Worm (Caenorhabditis elegans) whole organism, mixed stage, embryonic: Measurements from ENCODE around the gene C07G1.6.

Experiments
- bed-3 ChIP-seq: fragments of 200-800 bp; sonication (Bioruptor generic); optimal IDR thresholded peaks from 3 replicates; lab custom pipeline; 2018; ENCODE audit warnings: mild to moderate bottlenecking, missing genetic modification characterization, moderate library complexity, missing compliant biosample characterization
- blmp-1 ChIP-seq: fragments of 150-350 bp; optimal IDR thresholded peaks from 2 replicates; lab custom pipeline; 2014; ENCODE audit warnings: missing biosample characterization, missing genetic modification characterization
- ceh-43 ChIP-seq: fragments of 200-800 bp; sonication (Bioruptor generic); optimal IDR thresholded peaks from 2 replicates; lab custom pipeline; 2018; ENCODE audit warnings: mild to moderate bottlenecking, missing genetic modification characterization, moderate library complexity, missing compliant biosample characterization
- ceh-83 ChIP-seq: fragments of 200-800 bp; sonication (Bioruptor generic); optimal IDR thresholded peaks from 2 replicates; lab custom pipeline; 2018; ENCODE audit warnings: mild to moderate bottlenecking, missing genetic modification characterization, missing compliant biosample characterization
- ces-1 ChIP-seq: fragments of 150-350 bp; optimal IDR thresholded peaks from 2 replicates; lab custom pipeline; 2014; ENCODE audit warnings: missing biosample characterization, missing genetic modification reagents, missing genetic modification characterization
- cnd-1 ChIP-seq: fragments of 200-800 bp; sonication (Bioruptor generic); optimal IDR thresholded peaks from 2 replicates; lab custom pipeline; 2018; ENCODE audit warnings: mild to moderate bottlenecking, missing genetic modification characterization, missing compliant biosample characterization
- elt-1 ChIP-seq: sonication (generic microtip); optimal IDR thresholded peaks from 2 replicates; lab custom pipeline; 2017; ENCODE audit warnings: missing genetic modification characterization, mild to moderate bottlenecking, missing compliant biosample characterization, antibody characterized with exemption, moderate library complexity, borderline replicate concordance; ENCODE audit not compliant: insufficient read depth
- elt-3 ChIP-seq: fragments of 150-350 bp; optimal IDR thresholded peaks from 2 replicates; lab custom pipeline; 2014; ENCODE audit warnings: missing biosample characterization, missing genetic modification characterization
- flh-1 ChIP-seq: fragments of 200-800 bp; sonication (Bioruptor generic); optimal IDR thresholded peaks from 2 replicates; lab custom pipeline; 2018; ENCODE audit warnings: mild to moderate bottlenecking, missing genetic modification characterization, moderate library complexity, missing compliant biosample characterization
- ham-2 ChIP-seq: fragments of 200-800 bp; sonication (Bioruptor generic); optimal IDR thresholded peaks from 2 replicates; lab custom pipeline; 2018; ENCODE audit warnings: mild to moderate bottlenecking, missing genetic modification characterization, missing compliant biosample characterization
- hlh-1 ChIP-seq: fragments of 150-350 bp; optimal IDR thresholded peaks from 2 replicates; lab custom pipeline; 2014; ENCODE audit warnings: missing biosample characterization, missing genetic modification reagents, missing genetic modification characterization
- lsy-2 ChIP-seq: fragments of 150-350 bp; optimal IDR thresholded peaks from 2 replicates; lab custom pipeline; 2014; ENCODE audit warnings: missing biosample characterization, missing genetic modification characterization
- mab-5 ChIP-seq: fragments of 150-350 bp; optimal IDR thresholded peaks from 2 replicates; lab custom pipeline; 2014; ENCODE audit warnings: missing biosample characterization, missing genetic modification characterization
- mep-1 ChIP-seq: fragments of 150-350 bp; optimal IDR thresholded peaks from 2 replicates; lab custom pipeline; 2017; ENCODE audit warnings: missing biosample characterization, missing genetic modification reagents, missing genetic modification characterization, inconsistent platforms
- mls-2 ChIP-seq: sonication (generic microtip); optimal IDR thresholded peaks from 2 replicates; lab custom pipeline; 2016; ENCODE audit warnings: mild to moderate bottlenecking, missing genetic modification characterization, moderate library complexity, missing compliant biosample characterization
- nhr-2 ChIP-seq: fragments of 150-350 bp; optimal IDR thresholded peaks from 2 replicates; lab custom pipeline; 2014; ENCODE audit warnings: missing biosample characterization, missing genetic modification characterization
- nhr-237 ChIP-seq: fragments of 150-350 bp; optimal IDR thresholded peaks from 2 replicates; lab custom pipeline; 2014; ENCODE audit warnings: missing biosample characterization, missing genetic modification characterization
- nhr-28 ChIP-seq: fragments of 150-350 bp; optimal IDR thresholded peaks from 2 replicates; lab custom pipeline; 2014; ENCODE audit warnings: missing biosample characterization, missing genetic modification characterization
- nhr-76 ChIP-seq: sonication (generic microtip); optimal IDR thresholded peaks from 2 replicates; lab custom pipeline; 2017; ENCODE audit warnings: missing biosample characterization, missing genetic modification characterization
- pha-4 ChIP-seq: fragments of 150-350 bp; optimal IDR thresholded peaks from 2 replicates; lab custom pipeline; 2018; ENCODE audit warnings: missing biosample characterization, missing genetic modification reagents, missing genetic modification characterization
- snpc-4 ChIP-seq: fragments of 150-350 bp; optimal IDR thresholded peaks from 2 replicates; lab custom pipeline; 2014; ENCODE audit warnings: missing biosample characterization, missing genetic modification characterization
- sptf-1 ChIP-seq: sonication (generic microtip); optimal IDR thresholded peaks from 2 replicates; lab custom pipeline; 2017; ENCODE audit warnings: mild to moderate bottlenecking, missing genetic modification characterization, moderate library complexity, missing compliant biosample characterization
- tbx-8 ChIP-seq: fragments of 200-800 bp; sonication (Bioruptor generic); optimal IDR thresholded peaks from 2 replicates; lab custom pipeline; 2018; ENCODE audit warnings: mild to moderate bottlenecking, missing genetic modification characterization, moderate library complexity, missing compliant biosample characterization
- unc-120 ChIP-seq: sonication (generic microtip); optimal IDR thresholded peaks from 2 replicates; lab custom pipeline; 2017; ENCODE audit warnings: missing genetic modification characterization, missing compliant biosample characterization; ENCODE audit not compliant: poor library complexity, severe bottlenecking
- unc-62 ChIP-seq: fragments of 150-350 bp; optimal IDR thresholded peaks from 2 replicates; lab custom pipeline; 2014; ENCODE audit warnings: missing biosample characterization, missing genetic modification reagents, missing genetic modification characterization
- zip-8 ChIP-seq: fragments of 150-350 bp; optimal IDR thresholded peaks from 2 replicates; lab custom pipeline; 2014; ENCODE audit warnings: missing biosample characterization, missing genetic modification characterization
- ztf-11 ChIP-seq: fragments of 150-350 bp; optimal IDR thresholded peaks from 2 replicates; lab custom pipeline; 2014; ENCODE audit warnings: missing biosample characterization, missing genetic modification characterization

C07G1.6 gene

ce11 chrIV:8236502-8236901 is 26.3 kb upstream of the C07G1.6 start, which contains the start of gene nhr-66:
Gene nhr-66, minus strand, starts transcription at chrIV:8236602.
- TF ChIP-seq ceh-43 = no peak
- no peak for TF ChIP-seq snpc-4 (tag; lab: Kevin White, UChicago)
- TF ChIP-seq nhr-76 (tag; lab: Kevin White, UChicago) = no peak
- TF ChIP-seq ceh-83 (GFP tag; lab: Kevin White, UChicago) = no peak
- no peak for TF ChIP-seq cnd-1
- TF ChIP-seq, all 35 proteins: peak for 0

- TF ChIP-seq elt-3 (tag; lab: Kevin White, UChicago) = no peak
- peak; percentile 31 for TF ChIP-seq hlh-1 (tag; lab: Kevin White, UChicago)
- no peak for TF ChIP-seq elt-1 (tag; lab: Kevin White, UChicago)
- TF ChIP-seq zip-8 = no peak
- no peak for TF ChIP-seq ham-2 (GFP tag; lab: Kevin White, UChicago)
- TF ChIP-seq, all 35 proteins: peak for 1
These were observed 25.0 kb upstream of the C07G1.6 start for ce11 chrIV:8235114-8235686.

- TF ChIP-seq bed-3 = no peak
- no peak for TF ChIP-seq tbx-8 (GFP tag; lab: Kevin White, UChicago)
- TF ChIP-seq elt-3 (tag; lab: Kevin White, UChicago) = no peak
- TF ChIP-seq ztf-11 = no peak
- no peak for TF ChIP-seq lsy-2 (tag; lab: Kevin White, UChicago)
- TF ChIP-seq mls-2 (tag; lab: Kevin White, UChicago) = no peak
- TF ChIP-seq sptf-1 (tag; lab: Kevin White, UChicago) = no peak
- TF ChIP-seq nhr-2 (tag; lab: Kevin White, UChicago) = no peak
- no peak for TF ChIP-seq hlh-1 (tag; lab: Kevin White, UChicago)
- TF ChIP-seq ces-1 = no peak
- no peak for TF ChIP-seq unc-62 (GFP tag; lab: Kevin White, UChicago)
- TF ChIP-seq pha-4 = no peak
- no peak for TF ChIP-seq ceh-43
These were observed 23.9 kb upstream of the C07G1.6 start for ce11 chrIV:8234088-8234496.

- no peak for TF ChIP-seq snpc-4 (tag; lab: Kevin White, UChicago)
- TF ChIP-seq blmp-1 (tag; lab: Kevin White, UChicago) = peak; percentile 36
- TF ChIP-seq mep-1 (tag; lab: Kevin White, UChicago) = no peak
These were observed 23.1 kb upstream of the C07G1.6 start for ce11 chrIV:8233268-8233667.

ce11 chrIV:8232428-8232827 is 22.2 kb upstream of the C07G1.6 start:
- no peak for TF ChIP-seq ztf-11
- peak; percentile 23 for TF ChIP-seq ces-1

ce11 chrIV:8229523-8229922 is 19.3 kb upstream of the C07G1.6 start:
- TF ChIP-seq nhr-28 (tag; lab: Kevin White, UChicago) = no peak
- peak; percentile 39 for TF ChIP-seq ham-2 (GFP tag; lab: Kevin White, UChicago)
- TF ChIP-seq unc-120 = peak; percentile 65
- peak; percentile 63 for TF ChIP-seq hlh-1 (tag; lab: Kevin White, UChicago)
- TF ChIP-seq nhr-237 = no peak
- TF ChIP-seq zip-8 = no peak
- no peak for TF ChIP-seq mab-5
- no peak for TF ChIP-seq sptf-1 (tag; lab: Kevin White, UChicago)
- TF ChIP-seq pha-4 = peak; percentile 41
- peak; percentile 14 for TF ChIP-seq unc-62 (GFP tag; lab: Kevin White, UChicago)

- TF ChIP-seq nhr-76 (tag; lab: Kevin White, UChicago) = no peak
- no peak for TF ChIP-seq mep-1 (tag; lab: Kevin White, UChicago)
- no peak for TF ChIP-seq flh-1 (GFP tag; lab: Kevin White, UChicago)
- TF ChIP-seq zip-8 = no peak
- TF ChIP-seq mab-5 = no peak
- TF ChIP-seq ceh-83 (GFP tag; lab: Kevin White, UChicago) = no peak
These were observed 16.3 kb upstream of the C07G1.6 start for ce11 chrIV:8226474-8226873.
